Worm (Caenorhabditis elegans) whole organism, young adult: Measurements from ENCODE around the gene M163.21.
A peak's percentile ranks its signal among the peaks of the same experiment; 100 is the strongest.

ENCODE experiments used
- C17E4.6 ChIP-seq: fragments of 200-800 bp; sonication (Bioruptor generic); IDR thresholded peaks from 2 replicates; pipeline ENCODE4 v1.3.6; 2022; ENCODE audit warnings: missing genetic modification reagents, missing genetic modification characterization, missing compliant biosample characterization
- F22D6.2 ChIP-seq: sonication (generic microtip); optimal IDR thresholded peaks from 2 replicates; lab custom pipeline; 2016; ENCODE audit warnings: mild to moderate bottlenecking, missing genetic modification characterization, missing compliant biosample characterization
- F23B12.7 ChIP-seq: sonication (generic microtip); optimal IDR thresholded peaks from 2 replicates; lab custom pipeline; 2017; ENCODE audit warnings: missing genetic modification characterization, mild to moderate bottlenecking, missing compliant biosample characterization, antibody characterized with exemption, moderate library complexity; ENCODE audit not compliant: insufficient read depth
- F39B2.1 ChIP-seq: fragments of 200-800 bp; sonication (Bioruptor generic); IDR thresholded peaks from 2 replicates; pipeline ENCODE4 v1.3.6; 2022; ENCODE audit warnings: missing genetic modification reagents, missing genetic modification characterization, missing compliant biosample characterization
- F57C9.4 ChIP-seq: sonication (generic microtip); optimal IDR thresholded peaks from 2 replicates; lab custom pipeline; 2017; ENCODE audit warnings: mild to moderate bottlenecking, missing genetic modification characterization, missing compliant biosample characterization
- K12H6.12 ChIP-seq: fragments of 200-800 bp; sonication (Bioruptor generic); optimal IDR thresholded peaks from 2 replicates; lab custom pipeline; 2018; ENCODE audit warnings: mild to moderate bottlenecking, missing genetic modification characterization, missing compliant biosample characterization
- T07F8.4 ChIP-seq: sonication (generic microtip); optimal IDR thresholded peaks from 2 replicates; lab custom pipeline; 2016; ENCODE audit warnings: mild to moderate bottlenecking, missing genetic modification characterization, moderate library complexity, missing compliant biosample characterization
- Y95B8A.8 ChIP-seq: fragments of 200-800 bp; sonication (Bioruptor generic); IDR thresholded peaks from 2 replicates; pipeline ENCODE4 v1.3.6; 2022; ENCODE audit warnings: missing genetic modification reagents, missing genetic modification characterization, missing compliant biosample characterization
- aptf-3 ChIP-seq: fragments of 200-800 bp; sonication (Bioruptor generic); IDR thresholded peaks from 2 replicates; pipeline ENCODE4 v1.3.6; 2022; ENCODE audit warnings: missing genetic modification characterization, missing compliant biosample characterization
- ccch-3 ChIP-seq: fragments of 200-800 bp; sonication (Bioruptor generic); optimal IDR thresholded peaks from 2 replicates; lab custom pipeline; 2018; ENCODE audit warnings: mild to moderate bottlenecking, missing genetic modification characterization, missing compliant biosample characterization
- ceh-40 ChIP-seq: fragments of 200-800 bp; sonication (Bioruptor generic); IDR thresholded peaks from 2 replicates; pipeline ENCODE4 v1.3.6; 2022; ENCODE audit warnings: missing genetic modification characterization, missing compliant biosample characterization
- die-1 ChIP-seq: sonication (generic microtip); optimal IDR thresholded peaks from 2 replicates; lab custom pipeline; 2016; ENCODE audit warnings: missing genotype, mild to moderate bottlenecking, missing genetic modification characterization, missing compliant biosample characterization
- dpff-1 ChIP-seq: sonication (generic microtip); optimal IDR thresholded peaks from 2 replicates; lab custom pipeline; 2017; ENCODE audit warnings: mild to moderate bottlenecking, missing genetic modification characterization, missing compliant biosample characterization
- dpl-1 ChIP-seq: fragments of 150-350 bp; optimal IDR thresholded peaks from 2 replicates; lab custom pipeline; 2014; ENCODE audit warnings: missing biosample characterization, missing genetic modification reagents, missing genetic modification characterization
- efl-1 ChIP-seq: fragments of 150-350 bp; optimal IDR thresholded peaks from 2 replicates; lab custom pipeline; 2014; ENCODE audit warnings: missing biosample characterization, missing genetic modification reagents, missing genetic modification characterization
- ekl-4 ChIP-seq: fragments of 200-800 bp; sonication (Bioruptor generic); IDR thresholded peaks from 2 replicates; pipeline ENCODE4 v1.3.6; 2022; ENCODE audit warnings: missing genetic modification reagents, missing genetic modification characterization, missing compliant biosample characterization
- him-1 ChIP-seq: sonication (generic microtip); optimal IDR thresholded peaks from 2 replicates; lab custom pipeline; 2016; ENCODE audit warnings: missing genotype, missing genetic modification reagents, missing genetic modification characterization, missing compliant biosample characterization
- hlh-12 ChIP-seq: sonication (generic microtip); optimal IDR thresholded peaks from 2 replicates; lab custom pipeline; 2016; ENCODE audit warnings: missing genetic modification characterization, missing compliant biosample characterization
- hlh-26 ChIP-seq: fragments of 200-800 bp; sonication (Bioruptor generic); conservative IDR thresholded peaks from 2 replicates; pipeline ENCODE4 v1.3.6; 2022; ENCODE audit warnings: missing genetic modification reagents, missing genetic modification characterization, missing compliant biosample characterization
- hmg-1.2 ChIP-seq: fragments of 200-800 bp; sonication (Bioruptor generic); IDR thresholded peaks from 2 replicates; pipeline ENCODE4 v1.3.6; 2022; ENCODE audit warnings: missing genetic modification reagents, missing genetic modification characterization, missing compliant biosample characterization
- hrde-1 ChIP-seq: sonication (generic microtip); optimal IDR thresholded peaks from 2 replicates; lab custom pipeline; 2016; ENCODE audit warnings: missing genetic modification characterization, mild to moderate bottlenecking, missing compliant biosample characterization, moderate library complexity, missing genotype, missing genetic modification reagents, borderline replicate concordance
- lag-1 ChIP-seq: fragments of 200-800 bp; sonication (Bioruptor generic); IDR thresholded peaks from 2 replicates; pipeline ENCODE4 v1.3.6; 2022; ENCODE audit warnings: missing genetic modification reagents, missing genetic modification characterization, missing compliant biosample characterization
- mcd-1 ChIP-seq: fragments of 200-800 bp; sonication (Bioruptor generic); IDR thresholded peaks from 2 replicates; pipeline ENCODE4 v1.3.6; 2022; ENCODE audit warnings: missing genetic modification reagents, missing genetic modification characterization, missing compliant biosample characterization
- snpc-4 ChIP-seq, 5 experiments: fragments of 150-350 bp in 1 of 5; sonication (generic microtip) in 4 of 5; optimal IDR thresholded peaks; 2 replicates each; lab custom pipeline; 2014 to 2018; ENCODE audit warnings: missing genetic modification characterization in 5 of 5, missing biosample characterization in 3 of 5, antibody characterized with exemption in 2 of 5, mild to moderate bottlenecking in 2 of 5, missing compliant biosample characterization in 2 of 5, missing genotype in 2 of 5, moderate library complexity in 2 of 5, missing genetic modification reagents in 1 of 5
- sptf-2 ChIP-seq: fragments of 200-800 bp; sonication (Bioruptor generic); optimal IDR thresholded peaks from 2 replicates; lab custom pipeline; 2018; ENCODE audit warnings: mild to moderate bottlenecking, missing genetic modification characterization, missing compliant biosample characterization
- tlf-1 ChIP-seq: fragments of 200-800 bp; sonication (Bioruptor generic); optimal IDR thresholded peaks from 2 replicates; lab custom pipeline; 2018; ENCODE audit warnings: mild to moderate bottlenecking, missing genetic modification characterization, missing compliant biosample characterization
- xnd-1 ChIP-seq: sonication (generic microtip); optimal IDR thresholded peaks from 2 replicates; lab custom pipeline; 2016; ENCODE audit warnings: missing genotype, missing genetic modification reagents, missing genetic modification characterization, missing compliant biosample characterization
- ztf-22 ChIP-seq: fragments of 200-800 bp; sonication (Bioruptor generic); optimal IDR thresholded peaks from 2 replicates; lab custom pipeline; 2018; ENCODE audit warnings: mild to moderate bottlenecking, missing genetic modification characterization, moderate library complexity, missing compliant biosample characterization
- ztf-6 ChIP-seq: fragments of 200-800 bp; sonication (Bioruptor generic); IDR thresholded peaks from 2 replicates; pipeline ENCODE4 v1.3.6; 2022; ENCODE audit warnings: missing genetic modification reagents, missing genetic modification characterization, missing compliant biosample characterization

M163.21 gene

DNA sequence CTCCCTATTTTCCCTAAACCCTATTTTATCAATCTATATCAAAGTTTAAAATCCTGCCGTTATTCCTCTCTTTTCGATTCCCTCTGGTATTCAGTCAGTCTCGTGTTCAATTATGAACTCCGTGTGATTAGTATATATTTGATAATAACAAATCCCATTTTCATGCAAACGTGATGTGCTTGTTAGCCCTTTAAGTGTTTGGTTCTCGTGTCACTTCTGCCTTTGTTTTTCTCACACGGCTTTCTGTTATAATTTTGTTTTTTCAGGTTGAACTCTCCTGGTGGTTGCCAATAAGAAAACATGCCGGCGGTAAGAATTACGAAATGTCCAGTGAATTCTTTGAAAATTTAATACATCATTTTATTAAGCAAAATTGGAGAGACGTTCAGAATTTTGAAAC lies at the start of gene M163.21:
M163.21 (plus strand) TSS at position 301 of the 400 bp plus-strand sequence.
- TF ChIP-seq him-1 (tag; lab: Kevin White, UChicago) (no peak), F22D6.2 (tag; lab: Kevin White, UChicago) (no peak), F23B12.7 (tag; lab: Kevin White, UChicago) (no peak), Y95B8A.8 (GFP tag; lab: Robert Waterston, UW) (no peak), mcd-1 (GFP tag; lab: Robert Waterston, UW) (no peak), hlh-12 (tag; lab: Kevin White, UChicago) (no peak), K12H6.12 (no peak)

DNA sequence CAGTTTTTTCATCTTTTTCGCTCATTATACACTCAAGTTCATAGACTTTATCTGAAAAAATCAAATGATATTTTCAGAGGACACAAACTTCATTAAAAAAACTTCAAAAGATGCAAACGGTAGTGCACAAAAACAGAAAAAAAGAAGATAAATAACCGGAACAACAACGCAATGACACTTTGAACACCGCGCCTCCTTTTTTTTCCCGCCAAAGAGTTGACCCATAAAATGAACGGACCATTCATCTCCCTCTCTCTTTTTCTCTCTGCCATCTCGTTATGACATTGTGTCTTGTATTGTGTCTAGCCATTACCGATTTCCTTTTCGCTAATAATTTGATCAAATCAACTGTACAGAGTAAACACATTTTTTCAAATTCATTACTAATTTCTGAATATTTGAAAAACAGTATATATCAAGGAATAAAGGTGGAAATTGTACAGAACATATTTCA lies 45.1 kb upstream of the M163.21 start, which contains the start of gene F23D12.2:
F23D12.2 (minus strand) TSS at position 51 of the 454 bp plus-strand sequence.
- TF ChIP-seq efl-1 (peak; percentile 53), F22D6.2 (tag; lab: Kevin White, UChicago) (no peak)

DNA sequence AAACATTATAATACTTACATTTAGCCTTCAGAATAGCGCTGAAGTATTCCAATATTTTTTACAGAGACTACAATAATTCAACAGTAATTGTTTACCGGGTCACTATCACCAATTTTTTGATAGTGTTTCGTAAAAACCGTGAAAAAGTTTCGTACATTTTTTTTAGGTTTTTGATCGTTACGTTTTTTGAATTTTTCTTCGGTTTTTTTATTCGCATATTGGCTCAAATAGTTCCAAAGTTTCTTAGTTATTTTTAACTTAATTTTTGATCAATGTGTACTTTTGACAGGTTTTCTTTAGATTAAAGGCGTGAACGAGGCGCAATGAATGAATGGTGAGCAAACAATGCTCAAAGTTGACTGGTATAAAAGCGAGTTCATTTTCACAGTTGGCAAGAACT lies 43.5 kb upstream of the M163.21 start, which contains the start of gene fipr-3:
fipr-3 (plus strand) TSS at position 301 of the 400 bp plus-strand sequence.
- TF ChIP-seq hlh-26 (GFP tag; lab: Robert Waterston, UW) (no peak), ccch-3 (GFP tag; lab: Kevin White, UChicago) (no peak), F39B2.1 (GFP tag; lab: Robert Waterston, UW) (no peak), aptf-3 (GFP tag; lab: Robert Waterston, UW) (no peak), T07F8.4 (no peak), sptf-2 (GFP tag; lab: Kevin White, UChicago) (no peak), F57C9.4 (tag; lab: Kevin White, UChicago) (no peak), xnd-1 (tag; lab: Kevin White, UChicago) (no peak), C17E4.6 (GFP tag; lab: Robert Waterston, UW) (no peak), die-1 (tag; lab: Kevin White, UChicago) (no peak), ztf-6 (GFP tag; lab: Robert Waterston, UW) (no peak), ztf-22 (GFP tag; lab: Kevin White, UChicago) (no peak), tlf-1 (GFP tag; lab: Kevin White, UChicago) (no peak), ceh-40 (GFP tag; lab: Robert Waterston, UW) (no peak), lag-1 (GFP tag; lab: Robert Waterston, UW) (no peak), dpff-1 (tag; lab: Kevin White, UChicago) (no peak), hrde-1 (tag; lab: Kevin White, UChicago) (no peak), dpl-1 (GFP tag; lab: Kevin White, UChicago) (no peak)
- TF ChIP-seq, all 124 proteins: peak for 0

DNA sequence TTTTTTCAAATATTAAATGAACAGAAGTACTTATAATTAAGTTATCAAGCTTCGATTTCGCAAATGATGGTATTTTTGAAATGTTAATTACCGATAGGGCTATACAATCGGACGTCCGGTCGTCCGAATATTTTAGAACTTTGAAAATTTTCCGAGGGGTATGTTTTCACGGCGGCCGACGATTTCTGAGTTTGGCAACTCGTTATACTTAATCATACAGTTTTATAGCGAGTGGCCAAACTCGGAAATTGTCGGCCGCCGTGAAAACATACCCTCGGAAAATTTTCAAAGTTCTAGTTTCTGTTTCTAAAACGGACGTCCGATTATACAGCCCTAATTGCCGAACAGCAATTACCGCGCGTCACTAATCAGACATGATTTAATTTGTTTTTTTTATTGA lies 42.4 kb upstream of the M163.21 start:
- TF ChIP-seq hmg-1.2 (GFP tag; lab: Robert Waterston, UW) = no peak
- no peak for TF ChIP-seq snpc-4 (GFP tag; optimal IDR thresholded peaks at IDR 0.05; lab: Kevin White, UChicago)
- peak in 3 of 4 experiments; percentile 40 to 89 (median 88) for TF ChIP-seq snpc-4 (tag; optimal IDR thresholded peaks at IDR 0.05; lab: Kevin White, UChicago)

DNA sequence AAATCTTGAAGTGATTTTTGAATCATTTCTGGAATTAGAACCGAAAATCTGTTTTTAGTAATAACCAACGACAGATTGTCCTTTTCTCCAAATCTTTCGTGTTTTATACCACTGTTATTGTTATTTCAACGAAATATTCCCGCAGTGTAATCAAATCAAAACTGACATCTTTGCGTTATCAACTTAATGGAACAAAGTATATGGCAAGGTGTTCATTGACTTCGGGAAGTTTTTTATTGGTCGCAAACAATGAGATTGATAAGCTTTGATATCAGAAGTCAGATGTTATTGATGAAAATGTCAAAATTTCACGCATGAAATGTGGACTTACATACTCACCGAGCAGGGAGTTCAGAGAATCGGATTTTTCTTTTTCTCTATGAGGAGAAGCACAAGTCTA lies 42.0 kb upstream of the M163.21 start, which contains the start of gene F23D12.11:
F23D12.11 (minus strand) TSS at position 79 of the 400 bp plus-strand sequence.
- no peak for TF ChIP-seq Y95B8A.8 (GFP tag; lab: Robert Waterston, UW)
- no peak for TF ChIP-seq ekl-4 (GFP tag; lab: Robert Waterston, UW)
